Worm (Caenorhabditis elegans) whole organism, L4/young adult: ENCODE data around the gene W01B6.8.

Experiments
- W03F9.2 ChIP-seq: fragments of 150-350 bp; optimal IDR thresholded peaks from 2 replicates; lab custom pipeline; 2014; ENCODE audit warnings: missing biosample characterization, missing genetic modification characterization
- dao-5 ChIP-seq: sonication (generic microtip); optimal IDR thresholded peaks from 2 replicates; lab custom pipeline; 2016; ENCODE audit warnings: missing genotype, missing genetic modification characterization, moderate library complexity, missing compliant biosample characterization

- TF ChIP-seq dao-5 (tag; lab: Kevin White, UChicago) (no peak), W03F9.2 (tag; lab: Kevin White, UChicago) (no peak)
Observed at ce11 chrIV:10063941-10064340, 20.2 kb downstream of the W01B6.8 start.
